Worm (Caenorhabditis elegans) whole organism, mixed stage, embryonic: Measurements from ENCODE around the gene C34F6.10.
A peak's percentile ranks its signal among the peaks of the same experiment; 100 is the strongest.

Experiments used
- M03D4.4 ChIP-seq: sonication (generic microtip); optimal IDR thresholded peaks from 2 replicates; lab custom pipeline; 2017; ENCODE audit warnings: mild to moderate bottlenecking, missing genetic modification characterization, missing compliant biosample characterization
- bed-3 ChIP-seq: fragments of 200-800 bp; sonication (Bioruptor generic); optimal IDR thresholded peaks from 3 replicates; lab custom pipeline; 2018; ENCODE audit warnings: mild to moderate bottlenecking, missing genetic modification characterization, moderate library complexity, missing compliant biosample characterization
- blmp-1 ChIP-seq: fragments of 150-350 bp; optimal IDR thresholded peaks from 2 replicates; lab custom pipeline; 2014; ENCODE audit warnings: missing biosample characterization, missing genetic modification characterization
- ceh-39 ChIP-seq: fragments of 150-350 bp; optimal IDR thresholded peaks from 2 replicates; lab custom pipeline; 2014; ENCODE audit warnings: missing biosample characterization, missing genetic modification characterization
- ceh-43 ChIP-seq: fragments of 200-800 bp; sonication (Bioruptor generic); optimal IDR thresholded peaks from 2 replicates; lab custom pipeline; 2018; ENCODE audit warnings: mild to moderate bottlenecking, missing genetic modification characterization, moderate library complexity, missing compliant biosample characterization
- ceh-83 ChIP-seq: fragments of 200-800 bp; sonication (Bioruptor generic); optimal IDR thresholded peaks from 2 replicates; lab custom pipeline; 2018; ENCODE audit warnings: mild to moderate bottlenecking, missing genetic modification characterization, missing compliant biosample characterization
- ces-1 ChIP-seq: fragments of 150-350 bp; optimal IDR thresholded peaks from 2 replicates; lab custom pipeline; 2014; ENCODE audit warnings: missing biosample characterization, missing genetic modification reagents, missing genetic modification characterization
- cnd-1 ChIP-seq: fragments of 200-800 bp; sonication (Bioruptor generic); optimal IDR thresholded peaks from 2 replicates; lab custom pipeline; 2018; ENCODE audit warnings: mild to moderate bottlenecking, missing genetic modification characterization, missing compliant biosample characterization
- drap-1 ChIP-seq: fragments of 200-800 bp; sonication (Bioruptor generic); optimal IDR thresholded peaks from 3 replicates; lab custom pipeline; 2018; ENCODE audit warnings: mild to moderate bottlenecking, missing genetic modification characterization, missing compliant biosample characterization
- elt-1 ChIP-seq: sonication (generic microtip); optimal IDR thresholded peaks from 2 replicates; lab custom pipeline; 2017; ENCODE audit warnings: missing genetic modification characterization, mild to moderate bottlenecking, missing compliant biosample characterization, antibody characterized with exemption, moderate library complexity, borderline replicate concordance; ENCODE audit not compliant: insufficient read depth
- elt-3 ChIP-seq: fragments of 150-350 bp; optimal IDR thresholded peaks from 2 replicates; lab custom pipeline; 2014; ENCODE audit warnings: missing biosample characterization, missing genetic modification characterization
- flh-1 ChIP-seq: fragments of 200-800 bp; sonication (Bioruptor generic); optimal IDR thresholded peaks from 2 replicates; lab custom pipeline; 2018; ENCODE audit warnings: mild to moderate bottlenecking, missing genetic modification characterization, moderate library complexity, missing compliant biosample characterization
- ham-2 ChIP-seq: fragments of 200-800 bp; sonication (Bioruptor generic); optimal IDR thresholded peaks from 2 replicates; lab custom pipeline; 2018; ENCODE audit warnings: mild to moderate bottlenecking, missing genetic modification characterization, missing compliant biosample characterization
- hlh-1 ChIP-seq: fragments of 150-350 bp; optimal IDR thresholded peaks from 2 replicates; lab custom pipeline; 2014; ENCODE audit warnings: missing biosample characterization, missing genetic modification reagents, missing genetic modification characterization
- lin-13 ChIP-seq: fragments of 150-350 bp; optimal IDR thresholded peaks from 2 replicates; lab custom pipeline; 2014; ENCODE audit warnings: missing biosample characterization, missing genetic modification characterization
- lin-32 ChIP-seq: fragments of 200-800 bp; sonication (Bioruptor generic); optimal IDR thresholded peaks from 2 replicates; lab custom pipeline; 2018; ENCODE audit warnings: mild to moderate bottlenecking, missing genetic modification characterization, missing compliant biosample characterization
- lsy-2 ChIP-seq: fragments of 150-350 bp; optimal IDR thresholded peaks from 2 replicates; lab custom pipeline; 2014; ENCODE audit warnings: missing biosample characterization, missing genetic modification characterization
- mab-5 ChIP-seq: fragments of 150-350 bp; optimal IDR thresholded peaks from 2 replicates; lab custom pipeline; 2014; ENCODE audit warnings: missing biosample characterization, missing genetic modification characterization
- mep-1 ChIP-seq: fragments of 150-350 bp; optimal IDR thresholded peaks from 2 replicates; lab custom pipeline; 2017; ENCODE audit warnings: missing biosample characterization, missing genetic modification reagents, missing genetic modification characterization, inconsistent platforms
- mls-2 ChIP-seq: sonication (generic microtip); optimal IDR thresholded peaks from 2 replicates; lab custom pipeline; 2016; ENCODE audit warnings: mild to moderate bottlenecking, missing genetic modification characterization, moderate library complexity, missing compliant biosample characterization
- nhr-12 ChIP-seq: fragments of 150-350 bp; optimal IDR thresholded peaks from 2 replicates; lab custom pipeline; 2014; ENCODE audit warnings: missing biosample characterization, missing genetic modification characterization
- nhr-2 ChIP-seq: fragments of 150-350 bp; optimal IDR thresholded peaks from 2 replicates; lab custom pipeline; 2014; ENCODE audit warnings: missing biosample characterization, missing genetic modification characterization
- nhr-237 ChIP-seq: fragments of 150-350 bp; optimal IDR thresholded peaks from 2 replicates; lab custom pipeline; 2014; ENCODE audit warnings: missing biosample characterization, missing genetic modification characterization
- nhr-28 ChIP-seq: fragments of 150-350 bp; optimal IDR thresholded peaks from 2 replicates; lab custom pipeline; 2014; ENCODE audit warnings: missing biosample characterization, missing genetic modification characterization
- nhr-76 ChIP-seq: sonication (generic microtip); optimal IDR thresholded peaks from 2 replicates; lab custom pipeline; 2017; ENCODE audit warnings: missing biosample characterization, missing genetic modification characterization
- pha-4 ChIP-seq: fragments of 150-350 bp; optimal IDR thresholded peaks from 2 replicates; lab custom pipeline; 2018; ENCODE audit warnings: missing biosample characterization, missing genetic modification reagents, missing genetic modification characterization
- sem-2 ChIP-seq: fragments of 200-800 bp; sonication (Bioruptor generic); optimal IDR thresholded peaks from 2 replicates; lab custom pipeline; 2018; ENCODE audit warnings: mild to moderate bottlenecking, missing genetic modification characterization, missing compliant biosample characterization
- snpc-4 ChIP-seq: fragments of 150-350 bp; optimal IDR thresholded peaks from 2 replicates; lab custom pipeline; 2014; ENCODE audit warnings: missing biosample characterization, missing genetic modification characterization
- sptf-1 ChIP-seq: sonication (generic microtip); optimal IDR thresholded peaks from 2 replicates; lab custom pipeline; 2017; ENCODE audit warnings: mild to moderate bottlenecking, missing genetic modification characterization, moderate library complexity, missing compliant biosample characterization
- tbx-8 ChIP-seq: fragments of 200-800 bp; sonication (Bioruptor generic); optimal IDR thresholded peaks from 2 replicates; lab custom pipeline; 2018; ENCODE audit warnings: mild to moderate bottlenecking, missing genetic modification characterization, moderate library complexity, missing compliant biosample characterization
- unc-120 ChIP-seq: sonication (generic microtip); optimal IDR thresholded peaks from 2 replicates; lab custom pipeline; 2017; ENCODE audit warnings: missing genetic modification characterization, missing compliant biosample characterization; ENCODE audit not compliant: poor library complexity, severe bottlenecking
- unc-39 ChIP-seq: fragments of 150-350 bp; optimal IDR thresholded peaks from 2 replicates; lab custom pipeline; 2014; ENCODE audit warnings: missing biosample characterization, missing genetic modification characterization
- unc-62 ChIP-seq: fragments of 150-350 bp; optimal IDR thresholded peaks from 2 replicates; lab custom pipeline; 2014; ENCODE audit warnings: missing biosample characterization, missing genetic modification reagents, missing genetic modification characterization
- zip-8 ChIP-seq: fragments of 150-350 bp; optimal IDR thresholded peaks from 2 replicates; lab custom pipeline; 2014; ENCODE audit warnings: missing biosample characterization, missing genetic modification characterization
- ztf-11 ChIP-seq: fragments of 150-350 bp; optimal IDR thresholded peaks from 2 replicates; lab custom pipeline; 2014; ENCODE audit warnings: missing biosample characterization, missing genetic modification characterization

Gene C34F6.10

DNA sequence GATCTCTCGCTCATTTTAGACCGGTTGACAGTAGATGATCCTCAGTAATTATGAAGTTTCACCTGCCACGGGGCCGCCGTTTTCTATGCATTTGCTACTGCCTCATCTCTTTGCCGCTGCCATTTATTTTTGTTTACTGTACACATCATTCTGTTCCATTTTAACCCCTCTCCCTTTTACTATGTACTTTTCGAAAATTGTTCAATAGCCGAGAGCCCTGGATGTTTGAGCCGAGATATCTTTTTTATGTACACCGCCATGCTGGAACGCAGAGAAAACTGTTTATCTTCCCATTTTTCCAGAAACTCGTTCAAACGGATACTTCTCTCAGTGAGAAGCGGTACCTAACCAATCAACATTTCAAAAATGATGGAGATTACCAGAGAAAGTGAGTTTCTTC lies 30.4 kb upstream of the C34F6.10 start, which contains the start of gene ifa-1:
Gene ifa-1, plus strand, starts transcription at position 301 of the 400 bp plus-strand sequence.
- TF ChIP-seq ces-1 (GFP tag; lab: Kevin White, UChicago) (no peak), ceh-39 (tag; lab: Kevin White, UChicago) (no peak), mep-1 (tag; lab: Kevin White, UChicago) (no peak), elt-3 (tag; lab: Kevin White, UChicago) (no peak), drap-1 (GFP tag; lab: Kevin White, UChicago) (no peak), ceh-83 (GFP tag; lab: Kevin White, UChicago) (no peak), lin-32 (no peak), nhr-76 (tag; lab: Kevin White, UChicago) (no peak), ztf-11 (tag; lab: Kevin White, UChicago) (no peak), flh-1 (GFP tag; lab: Kevin White, UChicago) (no peak), lsy-2 (tag; lab: Kevin White, UChicago) (no peak), mls-2 (tag; lab: Kevin White, UChicago) (no peak)
- TF ChIP-seq, all 35 proteins: peak for 0

DNA sequence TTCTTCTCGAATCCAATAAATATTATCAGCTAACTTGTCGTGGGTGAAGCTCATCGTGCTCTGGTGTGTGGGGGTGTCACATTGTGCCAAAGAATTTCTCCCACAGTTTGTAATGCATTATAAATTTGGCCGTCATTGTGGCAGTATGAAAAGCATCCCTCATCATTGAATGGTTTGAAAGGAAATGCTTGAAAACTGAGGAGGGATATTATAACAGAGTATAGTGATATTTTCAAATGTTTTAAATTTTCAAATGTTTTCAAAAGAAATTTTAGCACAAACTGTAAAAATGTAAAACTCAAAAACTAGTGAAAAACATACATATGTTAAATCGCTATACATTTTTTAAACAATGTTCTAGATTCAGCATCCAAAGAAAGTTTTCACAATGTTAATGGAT lies 28.5 kb upstream of the C34F6.10 start, which contains the start of gene C03A3.3:
Gene C03A3.3, minus strand, starts transcription at position 101 of the 400 bp plus-strand sequence.
- no peak for TF ChIP-seq tbx-8 (GFP tag; lab: Kevin White, UChicago)
- no peak for TF ChIP-seq mep-1 (tag; lab: Kevin White, UChicago)
- TF ChIP-seq cnd-1 (tag; lab: Kevin White, UChicago), result no peak
- no peak for TF ChIP-seq nhr-28 (tag; lab: Kevin White, UChicago)
- no peak for TF ChIP-seq nhr-12 (tag; lab: Kevin White, UChicago)
- TF ChIP-seq blmp-1 (tag; lab: Kevin White, UChicago), result no peak
- no peak for TF ChIP-seq bed-3
- no peak for TF ChIP-seq unc-62 (GFP tag; lab: Kevin White, UChicago)
- TF ChIP-seq M03D4.4 (tag; lab: Kevin White, UChicago), result no peak
- no peak for TF ChIP-seq nhr-76 (tag; lab: Kevin White, UChicago)
- TF ChIP-seq elt-1 (tag; lab: Kevin White, UChicago), result no peak
- TF ChIP-seq nhr-237 (tag; lab: Kevin White, UChicago), result no peak

DNA sequence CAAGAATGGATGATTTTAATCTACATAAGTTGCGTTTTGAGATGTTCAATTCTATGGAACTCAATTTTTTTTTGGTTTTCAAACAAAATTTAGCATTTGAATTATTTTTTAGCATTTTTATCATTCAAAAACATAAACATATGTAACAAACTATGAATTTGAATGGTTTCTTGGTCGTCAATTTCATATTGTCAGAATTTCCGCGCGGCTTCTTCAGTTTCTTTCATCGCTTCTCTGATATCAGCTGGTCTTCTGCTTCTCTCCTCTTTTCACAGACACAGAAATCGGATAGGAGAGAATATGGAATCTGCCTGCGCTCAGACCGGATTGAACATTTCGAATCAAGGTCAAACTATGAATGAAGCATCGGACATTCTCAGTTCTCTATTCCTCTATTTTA lies 26.3 kb upstream of the C34F6.10 start, which contains the start of gene C03A3.9:
Gene C03A3.9, plus strand, starts transcription at position 301 of the 400 bp plus-strand sequence.
- no peak for TF ChIP-seq lin-32
- no peak for TF ChIP-seq unc-62 (GFP tag; lab: Kevin White, UChicago)

DNA sequence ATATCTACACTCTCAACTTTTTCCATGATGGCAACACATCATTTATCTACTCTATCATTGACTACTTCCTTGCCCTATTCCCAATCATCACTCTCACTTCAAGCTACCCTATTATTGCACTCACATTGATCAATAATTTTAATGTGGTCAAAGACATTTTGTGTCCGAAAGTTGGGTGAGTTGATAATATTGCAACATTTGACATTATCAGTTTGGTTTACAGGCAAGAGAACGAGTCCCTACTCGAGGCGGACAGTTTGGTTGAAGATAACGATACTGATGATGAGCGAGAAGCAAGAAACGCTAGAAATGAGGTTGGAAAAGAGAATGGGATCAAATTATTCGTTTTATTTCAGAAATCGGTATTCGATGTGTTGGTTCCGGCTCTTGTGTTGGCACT lies 24.3 kb upstream of the C34F6.10 start:
- TF ChIP-seq nhr-2 (tag; lab: Kevin White, UChicago) (no peak), lin-32 (no peak), nhr-12 (tag; lab: Kevin White, UChicago) (no peak), M03D4.4 (tag; lab: Kevin White, UChicago) (no peak), lin-13 (tag; lab: Kevin White, UChicago) (no peak), ham-2 (no peak), sptf-1 (no peak), ztf-11 (tag; lab: Kevin White, UChicago) (no peak), snpc-4 (tag; lab: Kevin White, UChicago) (no peak), mls-2 (tag; lab: Kevin White, UChicago) (no peak), ces-1 (GFP tag; lab: Kevin White, UChicago) (no peak), elt-3 (tag; lab: Kevin White, UChicago) (no peak), tbx-8 (GFP tag; lab: Kevin White, UChicago) (no peak)
- TF ChIP-seq, all 35 proteins: peak for 0

DNA sequence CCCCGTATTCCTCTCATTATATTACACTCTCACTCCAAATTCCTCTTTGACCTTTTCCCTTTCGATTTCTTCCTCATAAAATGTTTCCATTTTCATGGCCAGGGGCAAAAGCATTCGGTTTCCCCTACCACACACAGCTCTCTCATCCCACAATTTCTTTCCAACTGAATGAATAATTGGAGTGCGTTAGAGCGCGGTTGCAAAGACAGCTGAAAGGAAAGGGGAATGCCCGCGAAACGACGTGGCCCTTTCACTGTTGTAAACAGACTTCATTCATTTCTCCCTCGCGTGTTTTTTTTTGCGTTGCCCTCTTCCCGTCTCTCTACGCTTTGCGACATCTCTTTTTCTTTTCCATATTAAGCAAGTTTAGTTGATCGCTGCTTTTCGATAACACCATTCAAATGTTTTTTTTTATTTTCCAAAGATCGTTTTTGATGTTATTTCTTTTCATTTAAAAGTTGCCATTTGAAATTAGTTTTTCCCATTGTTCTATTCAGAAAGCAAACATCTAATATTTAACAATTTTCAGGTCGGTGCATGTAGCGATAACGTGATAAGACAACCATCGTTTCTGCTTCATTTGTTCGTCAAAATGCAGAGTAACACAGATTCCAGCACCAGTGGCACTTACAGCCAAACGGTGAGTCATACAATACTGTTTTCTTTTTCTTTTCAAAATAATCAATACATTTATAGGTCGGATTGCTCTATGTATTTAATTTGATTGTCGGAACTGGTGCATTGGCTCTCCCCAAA lies 22.1 kb upstream of the C34F6.10 start, which contains the start of gene C03A3.2:
Gene C03A3.2, plus strand, starts transcription at position 530 of the 756 bp plus-strand sequence.
- TF ChIP-seq elt-3 (tag; lab: Kevin White, UChicago), result no peak
- TF ChIP-seq nhr-2 (tag; lab: Kevin White, UChicago), result no peak
- TF ChIP-seq tbx-8 (GFP tag; lab: Kevin White, UChicago), result no peak
- no peak for TF ChIP-seq nhr-12 (tag; lab: Kevin White, UChicago)
- TF ChIP-seq ces-1 (GFP tag; lab: Kevin White, UChicago), result peak; percentile 88
- no peak for TF ChIP-seq ceh-83 (GFP tag; lab: Kevin White, UChicago)
- no peak for TF ChIP-seq lin-32
- no peak for TF ChIP-seq ham-2
- peak; percentile 49 for TF ChIP-seq blmp-1 (tag; lab: Kevin White, UChicago)
- TF ChIP-seq zip-8 (tag; lab: Kevin White, UChicago), result no peak
- peak; percentile 84 for TF ChIP-seq mep-1 (tag; lab: Kevin White, UChicago)
- TF ChIP-seq ztf-11 (tag; lab: Kevin White, UChicago), result peak; percentile 27
- TF ChIP-seq bed-3, result no peak
- TF ChIP-seq drap-1 (GFP tag; lab: Kevin White, UChicago), result peak; percentile 39
- TF ChIP-seq M03D4.4 (tag; lab: Kevin White, UChicago), result no peak
- TF ChIP-seq unc-62 (GFP tag; lab: Kevin White, UChicago), result no peak
- TF ChIP-seq mls-2 (tag; lab: Kevin White, UChicago), result peak; percentile 35
- TF ChIP-seq ceh-43 (GFP tag; lab: Kevin White, UChicago), result peak; percentile 1
- TF ChIP-seq lsy-2 (tag; lab: Kevin White, UChicago), result peak; percentile 32
- TF ChIP-seq mab-5 (tag; lab: Kevin White, UChicago), result no peak
- peak; percentile 38 for TF ChIP-seq pha-4 (tag; lab: Kevin White, UChicago)
- TF ChIP-seq cnd-1 (tag; lab: Kevin White, UChicago), result peak; percentile 24
- no peak for TF ChIP-seq elt-1 (tag; lab: Kevin White, UChicago)
- peak; percentile 43 for TF ChIP-seq unc-120
- TF ChIP-seq nhr-28 (tag; lab: Kevin White, UChicago), result no peak
- TF ChIP-seq unc-39 (tag; lab: Kevin White, UChicago), result no peak
- peak; percentile 50 for TF ChIP-seq sptf-1
- no peak for TF ChIP-seq flh-1 (GFP tag; lab: Kevin White, UChicago)
- TF ChIP-seq nhr-76 (tag; lab: Kevin White, UChicago), result no peak
- no peak for TF ChIP-seq sem-2 (GFP tag; lab: Kevin White, UChicago)
- TF ChIP-seq hlh-1 (tag; lab: Kevin White, UChicago), result no peak
